Worm (Caenorhabditis elegans): ENCODE measurements around the gene lips-12.
A peak's percentile ranks its signal among the peaks of the same experiment; 100 is the strongest.

Gene lips-12

DNA sequence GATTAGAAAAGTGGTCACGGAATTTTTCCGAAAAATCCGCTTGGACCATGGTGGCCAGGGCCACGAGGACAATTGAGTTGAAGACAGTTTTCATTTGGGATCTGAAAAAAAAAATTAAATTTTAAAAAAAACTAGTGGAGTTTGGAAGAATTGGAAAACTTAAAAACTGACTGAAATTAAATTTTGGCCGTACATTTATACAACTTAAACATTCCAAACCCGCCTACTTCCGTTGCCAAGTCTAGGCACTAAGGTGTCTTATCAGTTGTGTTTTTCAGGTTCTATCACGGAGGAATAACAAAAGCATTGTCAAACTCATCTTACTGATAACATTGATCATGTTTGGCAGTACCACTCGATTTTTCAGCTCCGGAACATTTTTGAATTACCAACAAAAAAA lies at the start of gene lips-12:
Gene lips-12 (minus strand): TSS at position 101 of the 400 bp plus-strand sequence.
- TF ChIP-seq madf-9 (GFP tag; conservative IDR thresholded peaks at IDR 0.05) (no peak), Y105C5A.15 (GFP tag; IDR thresholded peaks at IDR 0.05) (no peak), Y75B8A.6 (GFP tag; IDR thresholded peaks at IDR 0.05) (no peak), sdz-12 (GFP tag; optimal IDR thresholded peaks at IDR 0.05) (no peak), unc-130 (GFP tag; optimal IDR thresholded peaks at IDR 0.05) (no peak)

DNA sequence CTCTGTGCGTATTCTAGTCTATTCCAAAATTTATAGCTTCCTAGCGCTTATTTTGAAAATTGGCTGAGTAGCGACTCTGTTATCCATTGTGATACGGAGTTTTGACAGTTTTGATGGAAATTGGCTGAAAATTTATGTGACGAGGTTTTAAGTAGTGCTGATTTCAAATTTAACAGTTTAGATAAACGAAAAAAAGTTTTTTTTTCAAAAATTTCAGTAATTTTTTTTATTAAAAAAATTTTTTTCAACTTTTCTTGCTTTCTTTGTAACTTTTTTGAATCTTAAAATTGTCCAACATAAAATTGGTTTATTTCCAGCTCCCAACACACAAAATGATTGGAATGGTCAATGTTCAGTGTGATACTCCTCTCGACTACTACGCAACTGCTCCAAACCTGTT lies 49.2 kb upstream of the lips-12 start, which contains the start of gene T23F4.2:
Gene T23F4.2 (plus strand): TSS at position 301 of the 400 bp plus-strand sequence.
- TF ChIP-seq gei-8 (GFP tag; optimal IDR thresholded peaks at IDR 0.05) (no peak), php-3 (GFP tag; IDR thresholded peaks at IDR 0.05) (no peak), sdz-12 (GFP tag; optimal IDR thresholded peaks at IDR 0.05) (no peak), lim-7 (GFP tag; IDR thresholded peaks at IDR 0.05) (no peak), ceh-82 (tag; optimal IDR thresholded peaks at IDR 0.05) (no peak), saeg-2 (GFP tag; IDR thresholded peaks at IDR 0.05) (no peak), lin-13 (GFP tag; optimal IDR thresholded peaks at IDR 0.05) (no peak), mdt-29 (GFP tag; IDR thresholded peaks at IDR 0.05) (no peak), D1046.2 (GFP tag; IDR thresholded peaks at IDR 0.05) (no peak), spr-1 (tag; optimal IDR thresholded peaks at IDR 0.05) (no peak), set-16 (GFP tag; IDR thresholded peaks at IDR 0.05) (no peak)

- TF ChIP-seq T26A8.4 (GFP tag; IDR thresholded peaks at IDR 0.05) (no peak), mes-2 (tag; optimal IDR thresholded peaks at IDR 0.05; ENCODE audit: poor library complexity, severe bottlenecking) (no peak), dmd-6 (GFP tag; IDR thresholded peaks at IDR 0.05) (peak; percentile 65; the same call in 1 of the 2 replicates), cey-2 (tag; optimal IDR thresholded peaks at IDR 0.05; ENCODE audit: borderline replicate concordance, insufficient read depth) (no peak), hlh-30 (tag; optimal IDR thresholded peaks at IDR 0.05; ENCODE audit: insufficient read depth) (no peak), Y48G9A.11 (GFP tag; IDR thresholded peaks at IDR 0.05) (no peak), nhr-28 (tag; optimal IDR thresholded peaks at IDR 0.05) (peak; percentile 69), pha-4 (GFP tag; IDR thresholded peaks at IDR 0.05) (no peak), pha-4 (tag; optimal IDR thresholded peaks at IDR 0.05) (no peak), fos-1 (tag; optimal IDR thresholded peaks at IDR 0.05) (no peak), ZK546.5 (tag; optimal IDR thresholded peaks at IDR 0.05) (no peak), ceh-62 (tag; optimal IDR thresholded peaks at IDR 0.05) (no peak), nhr-42 (GFP tag; IDR thresholded peaks at IDR 0.05) (no peak), hlh-11 (tag; optimal IDR thresholded peaks at IDR 0.05) (peak; percentile 31), ZK337.2 (GFP tag; IDR thresholded peaks at IDR 0.05) (no peak), dmd-8 (GFP tag; IDR thresholded peaks at IDR 0.05) (no peak), pqm-1 (tag; optimal IDR thresholded peaks at IDR 0.05) (peak; percentile 70), dve-1 (tag; optimal IDR thresholded peaks at IDR 0.05; ENCODE audit: insufficient read depth) (peak; percentile 30), php-3 (GFP tag; IDR thresholded peaks at IDR 0.05) (0 out of 2 replicates have a peak, but pooled peaks have one; percentile 44), daf-16 (GFP tag; optimal IDR thresholded peaks at IDR 0.05) (no peak), daf-16 (tag; optimal IDR thresholded peaks at IDR 0.05) (peak; percentile 42)
Measured at ce11 chrII:1159718-1160117, 45.7 kb upstream of the lips-12 start.

ce11 chrII:1157135-1157534 lies 43.1 kb upstream of the lips-12 start:
- TF ChIP-seq aha-1 (tag) (peak; percentile 77), mep-1 (tag; optimal IDR thresholded peaks at IDR 0.05) (no peak), ceh-82 (tag; optimal IDR thresholded peaks at IDR 0.05) (no peak), egl-27 (tag; optimal IDR thresholded peaks at IDR 0.05) (no peak), pqm-1 (tag; optimal IDR thresholded peaks at IDR 0.05) (no peak), zfp-2 (tag; optimal IDR thresholded peaks at IDR 0.05) (peak; percentile 59), T26A8.4 (GFP tag; IDR thresholded peaks at IDR 0.05) (no peak)
